Worm (Caenorhabditis elegans): ENCODE results near the gene asg-2.

- no peak for TF ChIP-seq nhr-237 (tag; optimal IDR thresholded peaks at IDR 0.05)
- TF ChIP-seq nhr-12 (tag; optimal IDR thresholded peaks at IDR 0.05) = no peak
- no peak for TF ChIP-seq lsy-2 (tag; optimal IDR thresholded peaks at IDR 0.05)
- no peak for TF ChIP-seq ceh-39 (tag; optimal IDR thresholded peaks at IDR 0.05)
- no peak for TF ChIP-seq ces-1 (GFP tag; optimal IDR thresholded peaks at IDR 0.05)
- no peak for TF ChIP-seq snpc-4 (tag; optimal IDR thresholded peaks at IDR 0.05)
Observed at ce11 chrX:6845934-6846333, 4.9 kb downstream of the asg-2 start, which contains the start of gene C53B7.2.
